Worm (Caenorhabditis elegans): ENCODE measurements around the gene T19C9.8.

DNA sequence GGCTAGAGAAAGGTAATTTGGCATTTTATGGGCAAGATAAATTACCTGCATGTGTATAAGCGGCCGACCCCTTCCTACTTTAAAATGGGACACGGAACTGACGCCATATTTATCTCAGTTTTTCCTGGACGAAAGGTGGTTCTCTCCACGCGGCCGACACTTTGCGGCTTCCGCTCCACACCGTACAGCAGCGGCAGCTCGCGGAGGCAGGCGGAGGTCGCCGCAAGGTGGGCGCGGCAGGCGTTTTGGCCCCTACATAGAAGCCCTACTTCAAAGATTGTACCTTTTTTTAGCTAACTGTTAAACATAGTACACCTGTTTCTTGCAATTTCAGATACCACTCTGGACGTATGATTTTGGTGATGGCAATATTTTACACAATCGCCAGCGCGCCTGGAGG lies 32.4 kb upstream of the T19C9.8 start:
- TF ChIP-seq ceh-2 (tag; optimal IDR thresholded peaks at IDR 0.05) (no peak), dmd-4 (tag; optimal IDR thresholded peaks at IDR 0.05; ENCODE audit: borderline replicate concordance) (no peak), C08G9.2 (tag; optimal IDR thresholded peaks at IDR 0.05) (no peak), pag-3 (tag; optimal IDR thresholded peaks at IDR 0.05; ENCODE audit: borderline replicate concordance) (no peak), pqm-1 (tag; optimal IDR thresholded peaks at IDR 0.05) (no peak), pax-1 (tag; optimal IDR thresholded peaks at IDR 0.05) (no peak), pha-2 (tag; optimal IDR thresholded peaks at IDR 0.05) (no peak), pha-4 (tag; optimal IDR thresholded peaks at IDR 0.05) (no peak)

All from whole organism, late embryonic.